Worm (Caenorhabditis elegans) whole organism, L4 larva: ENCODE measurements around the gene F53F1.6.

Experiments used
- D1046.2 ChIP-seq: fragments of 200-800 bp; sonication (Bioruptor generic); IDR thresholded peaks from 2 replicates; pipeline ENCODE4 v1.3.6; 2022; ENCODE audit warnings: missing genetic modification characterization, missing compliant biosample characterization
- F44E2.7 ChIP-seq: fragments of 200-800 bp; sonication (Bioruptor generic); IDR thresholded peaks from 2 replicates; pipeline ENCODE4 v2.1.2; 2022; ENCODE audit warnings: missing genetic modification characterization, missing compliant biosample characterization
- F49E8.2 ChIP-seq: sonication (generic microtip); optimal IDR thresholded peaks from 2 replicates; lab custom pipeline; 2016; ENCODE audit warnings: missing compliant biosample characterization, mild to moderate bottlenecking, missing genetic modification characterization, borderline replicate concordance
- R02D3.7 ChIP-seq: fragments of 150-350 bp; sonication (generic microtip); optimal IDR thresholded peaks from 3 replicates; lab custom pipeline; 2014; ENCODE audit warnings: missing biosample characterization, missing genetic modification characterization
- T26A8.4 ChIP-seq: fragments of 200-800 bp; sonication (Bioruptor generic); IDR thresholded peaks from 2 replicates; pipeline ENCODE4 v1.3.6; 2022; ENCODE audit warnings: missing genetic modification characterization, missing compliant biosample characterization
- Y5F2A.4 ChIP-seq: fragments of 200-800 bp; sonication (Bioruptor generic); optimal IDR thresholded peaks from 2 replicates; lab custom pipeline; 2018; ENCODE audit warnings: mild to moderate bottlenecking, missing genetic modification characterization, missing compliant biosample characterization
- aha-1 ChIP-seq: fragments of 150-350 bp; peaks from one replicate; lab custom pipeline; 2014; ENCODE audit warnings: missing biosample characterization, missing genetic modification characterization
- aly-2 ChIP-seq: sonication (generic microtip); optimal IDR thresholded peaks from 2 replicates; lab custom pipeline; 2018; ENCODE audit warnings: missing biosample characterization, missing genetic modification characterization
- ceh-82 ChIP-seq: sonication (generic microtip); optimal IDR thresholded peaks from 2 replicates; lab custom pipeline; 2017; ENCODE audit warnings: missing biosample characterization, missing genetic modification characterization
- daf-12 ChIP-seq: fragments of 150-350 bp; optimal IDR thresholded peaks from 2 replicates; lab custom pipeline; 2014; ENCODE audit warnings: missing biosample characterization, missing genetic modification reagents, missing genetic modification characterization
- daf-16 ChIP-seq, 3 experiments: sonication (generic microtip); optimal IDR thresholded peaks; 2 replicates each; lab custom pipeline; 2016 to 2017; ENCODE audit warnings: missing genetic modification characterization in 3 of 3, missing genetic modification reagents in 3 of 3, mild to moderate bottlenecking in 2 of 3, missing compliant biosample characterization in 2 of 3, missing biosample characterization in 1 of 3, moderate library complexity in 1 of 3
- dmd-6 ChIP-seq: fragments of 200-800 bp; sonication (Bioruptor generic); IDR thresholded peaks from 2 replicates; pipeline ENCODE4 v1.3.6; 2022; ENCODE audit warnings: missing genetic modification reagents, missing genetic modification characterization, missing compliant biosample characterization
- duxl-1 ChIP-seq: sonication (generic microtip); optimal IDR thresholded peaks from 2 replicates; lab custom pipeline; 2016; ENCODE audit warnings: mild to moderate bottlenecking, missing genetic modification characterization, moderate library complexity, missing compliant biosample characterization; ENCODE audit not compliant: poor library complexity
- dve-1 ChIP-seq: sonication (generic microtip); optimal IDR thresholded peaks from 2 replicates; lab custom pipeline; 2017; ENCODE audit warnings: antibody characterized with exemption, mild to moderate bottlenecking, missing genetic modification characterization, missing compliant biosample characterization; ENCODE audit not compliant: insufficient read depth
- egl-43 ChIP-seq: fragments of 200-800 bp; sonication (Bioruptor generic); IDR thresholded peaks from 2 replicates; pipeline ENCODE4 v1.3.6; 2022; ENCODE audit warnings: missing genetic modification reagents, missing genetic modification characterization, missing compliant biosample characterization
- gei-8 ChIP-seq: fragments of 200-800 bp; sonication (Bioruptor generic); optimal IDR thresholded peaks from 2 replicates; lab custom pipeline; 2018; ENCODE audit warnings: mild to moderate bottlenecking, missing genetic modification characterization, missing compliant biosample characterization
- hlh-11 ChIP-seq: fragments of 200-800 bp; sonication (Bioruptor generic); optimal IDR thresholded peaks from 2 replicates; lab custom pipeline; 2018; ENCODE audit warnings: mild to moderate bottlenecking, missing genetic modification characterization, missing compliant biosample characterization
- hlh-30 ChIP-seq: sonication (generic microtip); optimal IDR thresholded peaks from 2 replicates; lab custom pipeline; 2017; ENCODE audit warnings: antibody characterized with exemption, mild to moderate bottlenecking, missing genetic modification characterization, missing compliant biosample characterization; ENCODE audit not compliant: insufficient read depth
- lin-29 ChIP-seq: fragments of 200-800 bp; sonication (Bioruptor generic); IDR thresholded peaks from 2 replicates; pipeline ENCODE4 v1.3.6; 2022; ENCODE audit warnings: missing genetic modification reagents, missing genetic modification characterization, missing compliant biosample characterization
- lsy-2 ChIP-seq, 2 experiments: fragments of 150-350 bp in 1 of 2; sonication (generic microtip) in 1 of 2; optimal IDR thresholded peaks; 2 replicates each; lab custom pipeline; 2014 to 2017; ENCODE audit warnings: missing biosample characterization in 2 of 2, missing genetic modification characterization in 2 of 2
- madf-9 ChIP-seq: fragments of 200-800 bp; sonication (Bioruptor generic); conservative IDR thresholded peaks from 2 replicates; pipeline ENCODE4 v1.3.6; 2022; ENCODE audit warnings: missing genetic modification reagents, missing genetic modification characterization, missing compliant biosample characterization
- mdl-1 ChIP-seq, 2 experiments: fragments of 150-350 bp in 1 of 2; sonication (generic microtip) in 1 of 2; optimal IDR thresholded peaks; 2 replicates each; lab custom pipeline; 2014 to 2017; ENCODE audit warnings: missing biosample characterization in 2 of 2, missing genetic modification characterization in 2 of 2
- mdt-29 ChIP-seq: fragments of 200-800 bp; sonication (Bioruptor generic); IDR thresholded peaks from 2 replicates; pipeline ENCODE4 v1.3.6; 2022; ENCODE audit warnings: missing genetic modification reagents, missing genetic modification characterization, missing compliant biosample characterization
- mep-1 ChIP-seq: fragments of 150-350 bp; sonication (generic microtip); optimal IDR thresholded peaks from 3 replicates; lab custom pipeline; 2014; ENCODE audit warnings: missing biosample characterization, missing genetic modification characterization
- mes-2 ChIP-seq: sonication (generic microtip); optimal IDR thresholded peaks from 2 replicates; lab custom pipeline; 2016; ENCODE audit warnings: missing genotype, mild to moderate bottlenecking, missing genetic modification characterization, missing compliant biosample characterization; ENCODE audit not compliant: poor library complexity, severe bottlenecking
- mxl-3 ChIP-seq: fragments of 200-800 bp; sonication (Bioruptor generic); optimal IDR thresholded peaks from 2 replicates; lab custom pipeline; 2018; ENCODE audit warnings: mild to moderate bottlenecking, missing genetic modification characterization, missing compliant biosample characterization
- nhr-102 ChIP-seq: sonication (generic microtip); optimal IDR thresholded peaks from 2 replicates; lab custom pipeline; 2016; ENCODE audit warnings: mild to moderate bottlenecking, missing genetic modification characterization, moderate library complexity, missing compliant biosample characterization
- nhr-11 ChIP-seq: fragments of 150-350 bp; optimal IDR thresholded peaks from 2 replicates; lab custom pipeline; 2014; ENCODE audit warnings: missing biosample characterization, missing genetic modification characterization
- nhr-237 ChIP-seq: sonication (generic microtip); optimal IDR thresholded peaks from 2 replicates; lab custom pipeline; 2017; ENCODE audit warnings: missing biosample characterization, missing genetic modification characterization
- nhr-25 ChIP-seq: sonication (generic microtip); optimal IDR thresholded peaks from 2 replicates; lab custom pipeline; 2017; ENCODE audit warnings: missing genetic modification characterization, mild to moderate bottlenecking, missing compliant biosample characterization, antibody characterized with exemption, moderate library complexity, borderline replicate concordance; ENCODE audit not compliant: insufficient read depth
- nhr-28 ChIP-seq: fragments of 150-350 bp; optimal IDR thresholded peaks from 2 replicates; lab custom pipeline; 2014; ENCODE audit warnings: missing biosample characterization, missing genetic modification characterization
- nhr-41 ChIP-seq: fragments of 200-800 bp; sonication (Bioruptor generic); IDR thresholded peaks from 2 replicates; pipeline ENCODE4 v1.3.6; 2022; ENCODE audit warnings: missing genetic modification reagents, missing genetic modification characterization, missing compliant biosample characterization
- nhr-6 ChIP-seq: fragments of 150-350 bp; optimal IDR thresholded peaks from 2 replicates; lab custom pipeline; 2014; ENCODE audit warnings: missing biosample characterization, missing genetic modification characterization
- pha-4 ChIP-seq, 2 experiments: fragments of 150-350 bp in 1 of 2; fragments of 200-800 bp in 1 of 2; sonication (Bioruptor generic) in 1 of 2; IDR thresholded peaks in 1 of 2; optimal IDR thresholded peaks in 1 of 2; 2 replicates each; pipeline versions ENCODE4 v1.3.6 to Lab custom; 2014 to 2022; ENCODE audit warnings: missing genetic modification characterization in 2 of 2, missing genetic modification reagents in 2 of 2, missing biosample characterization in 1 of 2, missing compliant biosample characterization in 1 of 2
- set-16 ChIP-seq: fragments of 200-800 bp; sonication (Bioruptor generic); IDR thresholded peaks from 2 replicates; pipeline ENCODE4 v1.3.6; 2022; ENCODE audit warnings: missing genetic modification reagents, missing genetic modification characterization, missing compliant biosample characterization
- spr-1 ChIP-seq: sonication (generic microtip); optimal IDR thresholded peaks from 2 replicates; lab custom pipeline; 2016; ENCODE audit warnings: mild to moderate bottlenecking, missing genetic modification characterization, missing compliant biosample characterization
- tra-1 ChIP-seq: fragments of 200-800 bp; sonication (Bioruptor generic); IDR thresholded peaks from 2 replicates; pipeline ENCODE4 v1.3.6; 2022; ENCODE audit warnings: missing genetic modification reagents, missing genetic modification characterization, missing compliant biosample characterization
- unc-130 ChIP-seq: sonication (generic microtip); optimal IDR thresholded peaks from 2 replicates; lab custom pipeline; 2016; ENCODE audit warnings: missing genetic modification reagents, missing genetic modification characterization, missing compliant biosample characterization

Gene F53F1.6

ce11 chrV:13375861-13376260 is 41.6 kb downstream of the F53F1.6 start:
- peak; percentile 89 for TF ChIP-seq aha-1 (tag; lab: Kevin White, UChicago)
- peak; percentile 84 for TF ChIP-seq nhr-25
- TF ChIP-seq daf-12: no peak
- peak; percentile 17 for TF ChIP-seq mep-1 (tag; lab: Kevin White, UChicago)
- no peak for TF ChIP-seq gei-8 (GFP tag; lab: Kevin White, UChicago)
- no peak for TF ChIP-seq Y5F2A.4 (GFP tag; lab: Kevin White, UChicago)
- TF ChIP-seq F49E8.2 (tag; lab: Kevin White, UChicago): no peak
- no peak for TF ChIP-seq aly-2 (tag; lab: Kevin White, UChicago)
- TF ChIP-seq mdt-29: no peak
- no peak for TF ChIP-seq nhr-41
- TF ChIP-seq mes-2: peak; percentile 18
- TF ChIP-seq T26A8.4 (GFP tag; lab: Robert Waterston, UW): no peak

- peak; percentile 41 for TF ChIP-seq nhr-6
- TF ChIP-seq mdl-1 (tag; optimal IDR thresholded peaks at IDR 0.05; lab: Kevin White, UChicago): peak in 1 of 2 experiments; percentile 20
- peak; percentile 87 for TF ChIP-seq set-16 (GFP tag; lab: Robert Waterston, UW)
- TF ChIP-seq ceh-82: no peak
- TF ChIP-seq pha-4 (GFP tag; IDR thresholded peaks at IDR 0.05; lab: Robert Waterston, UW): peak; percentile 68; the same call in 1 of the 2 replicates
- TF ChIP-seq pha-4 (tag; optimal IDR thresholded peaks at IDR 0.05; lab: Kevin White, UChicago): no peak
- TF ChIP-seq nhr-28 (tag; lab: Kevin White, UChicago): peak; percentile 53
- TF ChIP-seq hlh-11: peak; percentile 74
- TF ChIP-seq nhr-237 (tag; lab: Kevin White, UChicago): peak; percentile 30
- no peak for TF ChIP-seq nhr-102
- 0 out of 2 replicates have a peak, but pooled peaks have one; percentile 55 for TF ChIP-seq tra-1 (GFP tag; lab: Robert Waterston, UW)
- no peak for TF ChIP-seq unc-130 (GFP tag; lab: Kevin White, UChicago)
- TF ChIP-seq hlh-30: peak; percentile 43
- TF ChIP-seq madf-9 (GFP tag; lab: Robert Waterston, UW): peak; percentile 79
- TF ChIP-seq mxl-3: peak; percentile 41
- no peak for TF ChIP-seq duxl-1 (tag; lab: Kevin White, UChicago)
- no peak for TF ChIP-seq daf-16 (GFP tag; optimal IDR thresholded peaks at IDR 0.05; lab: Kevin White, UChicago)
- peak; percentile 3 for TF ChIP-seq daf-16 (tag; optimal IDR thresholded peaks at IDR 0.05; lab: Kevin White, UChicago)
- no peak for TF ChIP-seq R02D3.7 (tag; lab: Kevin White, UChicago)
- peak; percentile 8 for TF ChIP-seq mep-1 (tag; lab: Kevin White, UChicago)
- no peak for TF ChIP-seq D1046.2 (GFP tag; lab: Robert Waterston, UW)
- TF ChIP-seq spr-1 (tag; lab: Kevin White, UChicago): no peak
- TF ChIP-seq dmd-6 (GFP tag; lab: Robert Waterston, UW): peak; percentile 35; the same call in 1 of the 2 replicates
- TF ChIP-seq dve-1: peak; percentile 70
- 0 out of 2 replicates have a peak, but pooled peaks have one; percentile 28 for TF ChIP-seq F44E2.7
- TF ChIP-seq lsy-2 (tag; optimal IDR thresholded peaks at IDR 0.05; lab: Kevin White, UChicago): peak in 1 of 2 experiments; percentile 39
- TF ChIP-seq aha-1 (tag; lab: Kevin White, UChicago): peak; percentile 2
- TF ChIP-seq nhr-11 (tag; lab: Kevin White, UChicago): no peak
- TF ChIP-seq Y5F2A.4 (GFP tag; lab: Kevin White, UChicago): no peak
- no peak for TF ChIP-seq lin-29 (GFP tag; lab: Robert Waterston, UW)
- no peak for TF ChIP-seq egl-43 (GFP tag; lab: Robert Waterston, UW)
- peak; percentile 83 for TF ChIP-seq nhr-25
Observed at ce11 chrV:13374532-13374931, 42.9 kb downstream of the F53F1.6 start.
